Fruit fly (Drosophila melanogaster): ENCODE measurements around the gene Las.

Gene Las

DNA sequence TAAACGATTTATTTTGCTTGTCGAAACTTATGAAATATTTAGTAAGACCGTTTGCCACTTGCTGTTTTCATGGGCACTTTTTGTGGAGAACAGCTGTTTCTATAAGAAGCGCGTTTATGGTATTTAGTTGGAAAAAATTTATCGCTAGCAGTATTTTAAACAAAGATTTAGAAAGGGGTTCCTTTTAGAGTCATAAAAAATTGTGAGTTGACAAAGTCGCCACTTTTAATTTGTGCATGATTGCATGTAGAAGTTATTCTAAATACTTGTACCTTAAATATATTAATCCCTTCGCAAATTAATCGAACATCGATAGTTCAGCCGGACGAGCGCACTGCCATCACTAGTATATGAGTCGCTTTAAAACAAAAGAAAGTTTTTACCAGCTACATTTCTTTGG, at the start of gene Las, which contains the start of gene Psn:
Las (minus strand) TSS at position 65 of the 400 bp plus-strand sequence.
Psn (plus strand) TSS at position 172 of the 400 bp plus-strand sequence.
- no peak for TF ChIP-seq Hnf4 (GFP tag; optimal IDR thresholded peaks at IDR 0.05)
- no peak for TF ChIP-seq h (GFP tag; optimal IDR thresholded peaks at IDR 0.05)
- TF ChIP-seq CG32264 (GFP tag; optimal IDR thresholded peaks at IDR 0.05) = peak; percentile 31
- peak; percentile 10 for TF ChIP-seq dsf (GFP tag; optimal IDR thresholded peaks at IDR 0.05; ENCODE audit: borderline replicate concordance)
- no peak for TF ChIP-seq foxo (GFP tag; optimal IDR thresholded peaks at IDR 0.05)

DNA sequence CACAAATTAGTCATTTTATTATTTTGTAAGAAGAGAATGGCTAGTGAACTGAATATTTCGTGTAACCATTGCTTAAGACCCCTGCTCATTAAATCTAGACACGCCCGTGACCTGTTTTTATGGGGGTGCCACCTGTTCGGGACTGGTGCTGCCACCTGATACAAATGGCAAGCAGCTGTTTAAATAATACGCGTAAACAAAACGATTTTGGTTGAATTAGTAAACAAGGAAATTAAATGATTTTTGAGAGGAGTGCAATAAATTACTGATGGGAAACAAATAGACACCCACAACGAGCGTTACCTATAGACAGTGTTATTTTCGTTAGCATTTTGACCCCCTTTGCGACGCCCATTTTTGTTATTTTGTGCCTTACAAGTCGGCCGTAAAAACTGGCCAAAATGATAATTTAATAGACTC, 42.6 kb upstream of the Las start:
- TF ChIP-seq woc (GFP tag; optimal IDR thresholded peaks at IDR 0.05) (peak; percentile 82), Sp1 (GFP tag; optimal IDR thresholded peaks at IDR 0.05) (peak; percentile 87), dmrt93B (GFP tag; optimal IDR thresholded peaks at IDR 0.05) (peak; percentile 68), pan (optimal IDR thresholded peaks at IDR 0.05) (no peak), foxo (GFP tag; optimal IDR thresholded peaks at IDR 0.05) (peak; percentile 54 to 96), sv (GFP tag; optimal IDR thresholded peaks at IDR 0.05) (peak; percentile 84), HLH106 (tag; optimal IDR thresholded peaks at IDR 0.05) (peak; percentile 86), Vsx2 (GFP tag; optimal IDR thresholded peaks at IDR 0.05; ENCODE audit: partially characterized antibody) (no peak), sage (GFP tag; optimal IDR thresholded peaks at IDR 0.05) (peak; percentile 71), Hnf4 (GFP tag; optimal IDR thresholded peaks at IDR 0.05) (peak; percentile 93), tai (GFP tag; optimal IDR thresholded peaks at IDR 0.05) (peak; percentile 92), CG32264 (GFP tag; optimal IDR thresholded peaks at IDR 0.05) (peak; percentile 67), h (GFP tag; optimal IDR thresholded peaks at IDR 0.05) (peak; percentile 91), Dfd (GFP tag; optimal IDR thresholded peaks at IDR 0.05) (no peak), Hr83 (GFP tag; optimal IDR thresholded peaks at IDR 0.05; ENCODE audit: poor library complexity, severe bottlenecking) (peak; percentile 99), usp (GFP tag; optimal IDR thresholded peaks at IDR 0.05) (no peak), Hr78 (GFP tag; optimal IDR thresholded peaks at IDR 0.05) (no peak), N (GFP tag; optimal IDR thresholded peaks at IDR 0.05) (no peak), ey (GFP tag; optimal IDR thresholded peaks at IDR 0.05) (peak; percentile 85), jim (GFP tag; optimal IDR thresholded peaks at IDR 0.05) (peak; percentile 56), OdsH (GFP tag; optimal IDR thresholded peaks at IDR 0.05) (peak; percentile 88), Myc (optimal IDR thresholded peaks at IDR 0.05) (no peak), fru (GFP tag; optimal IDR thresholded peaks at IDR 0.05) (peak; percentile 83), Abd-B (GFP tag; optimal IDR thresholded peaks at IDR 0.05) (no peak), brk (GFP tag; optimal IDR thresholded peaks at IDR 0.05) (peak; percentile 88), rgr (GFP tag; optimal IDR thresholded peaks at IDR 0.05) (peak; percentile 92), Jra (GFP tag; optimal IDR thresholded peaks at IDR 0.05) (peak; percentile 83), CrebA (GFP tag; optimal IDR thresholded peaks at IDR 0.05; ENCODE audit: borderline replicate concordance) (no peak), br (GFP tag; optimal IDR thresholded peaks at IDR 0.05) (peak; percentile 86), CG9705 (GFP tag; optimal IDR thresholded peaks at IDR 0.05) (peak; percentile 76), Dif (GFP tag; optimal IDR thresholded peaks at IDR 0.05; ENCODE audit: partially characterized antibody) (no peak), lola (GFP tag; optimal IDR thresholded peaks at IDR 0.05) (no peak), dsf (GFP tag; optimal IDR thresholded peaks at IDR 0.05; ENCODE audit: borderline replicate concordance) (peak; percentile 53), Mio (GFP tag; optimal IDR thresholded peaks at IDR 0.05) (peak; percentile 2), Rel (GFP tag; optimal IDR thresholded peaks at IDR 0.05) (peak; percentile 19), Rel (tag; optimal IDR thresholded peaks at IDR 0.05) (peak; percentile 75), psq (GFP tag; optimal IDR thresholded peaks at IDR 0.05) (peak; percentile 86), GATAd (GFP tag; optimal IDR thresholded peaks at IDR 0.05) (peak; percentile 82), dl (GFP tag; optimal IDR thresholded peaks at IDR 0.05; ENCODE audit: insufficient read depth in 1 of 2, partially characterized antibody in 2 of 2) (no peak)

dm6 chr3L:20474197-20474788, 42.1 kb upstream of the Las start, which contains the start of gene isoQC:
TSS of gene isoQC (plus strand) at chr3L:20474466.
- TF ChIP-seq br (GFP tag; optimal IDR thresholded peaks at IDR 0.05) (no peak), CG9705 (GFP tag; optimal IDR thresholded peaks at IDR 0.05) (no peak), dl (GFP tag; optimal IDR thresholded peaks at IDR 0.05; ENCODE audit: insufficient read depth in 1 of 2, partially characterized antibody in 2 of 2) (no peak), foxo (GFP tag; optimal IDR thresholded peaks at IDR 0.05) (no peak), HLH106 (tag; optimal IDR thresholded peaks at IDR 0.05) (no peak), Hr78 (GFP tag; optimal IDR thresholded peaks at IDR 0.05) (no peak), OdsH (GFP tag; optimal IDR thresholded peaks at IDR 0.05) (no peak), Hnf4 (GFP tag; optimal IDR thresholded peaks at IDR 0.05) (no peak), dsf (GFP tag; optimal IDR thresholded peaks at IDR 0.05; ENCODE audit: borderline replicate concordance) (no peak), Hr83 (GFP tag; optimal IDR thresholded peaks at IDR 0.05; ENCODE audit: poor library complexity, severe bottlenecking) (no peak), ey (GFP tag; optimal IDR thresholded peaks at IDR 0.05) (no peak)

Measured in whole organism, wandering third instar larva.